Worm (Caenorhabditis elegans): Measurements from ENCODE around the gene rimb-1.
A peak's percentile ranks its signal among the peaks of the same experiment; 100 is the strongest.

Gene rimb-1

ce11 chrIII:1805415-1806008 lies 17.4 kb downstream of the rimb-1 start:
- TF ChIP-seq ztf-23 (GFP tag; IDR thresholded peaks at IDR 0.05) (no peak), tab-1 (GFP tag; IDR thresholded peaks at IDR 0.05) (no peak), ref-1 (GFP tag; conservative IDR thresholded peaks at IDR 0.05) (no peak), klf-2 (GFP tag; conservative IDR thresholded peaks at IDR 0.05) (no peak), ztf-29 (GFP tag; IDR thresholded peaks at IDR 0.05) (no peak), flt-1 (GFP tag; IDR thresholded peaks at IDR 0.05) (no peak), T22C8.4 (GFP tag; IDR thresholded peaks at IDR 0.05) (peak; percentile 87), med-1 (GFP tag; optimal IDR thresholded peaks at IDR 0.05; ENCODE audit: insufficient read depth) (no peak), cog-1 (tag; optimal IDR thresholded peaks at IDR 0.05) (no peak)

ce11 chrIII:1806183-1806798 lies 18.2 kb downstream of the rimb-1 start:
- TF ChIP-seq flt-1 (GFP tag; IDR thresholded peaks at IDR 0.05) (no peak), T22C8.4 (GFP tag; IDR thresholded peaks at IDR 0.05) (peak; percentile 84)

- TF ChIP-seq T22C8.4 (GFP tag; IDR thresholded peaks at IDR 0.05): peak; percentile 98
Observed at ce11 chrIII:1807297-1807935, 19.3 kb downstream of the rimb-1 start.

- no peak for TF ChIP-seq T22C8.4 (GFP tag; IDR thresholded peaks at IDR 0.05)
- TF ChIP-seq ref-1 (GFP tag; conservative IDR thresholded peaks at IDR 0.05): no peak
- no peak for TF ChIP-seq tab-1 (GFP tag; IDR thresholded peaks at IDR 0.05)
- TF ChIP-seq flt-1 (GFP tag; IDR thresholded peaks at IDR 0.05): no peak
- TF ChIP-seq ztf-23 (GFP tag; IDR thresholded peaks at IDR 0.05): no peak
- TF ChIP-seq klf-2 (GFP tag; conservative IDR thresholded peaks at IDR 0.05): no peak
- no peak for TF ChIP-seq med-1 (GFP tag; optimal IDR thresholded peaks at IDR 0.05; ENCODE audit: insufficient read depth)
- TF ChIP-seq ztf-29 (GFP tag; IDR thresholded peaks at IDR 0.05): no peak
- TF ChIP-seq cog-1 (tag; optimal IDR thresholded peaks at IDR 0.05): no peak
Observed at ce11 chrIII:1814285-1814684, 26.2 kb downstream of the rimb-1 start.

- TF ChIP-seq ztf-29 (GFP tag; IDR thresholded peaks at IDR 0.05): no peak
- no peak for TF ChIP-seq ztf-23 (GFP tag; IDR thresholded peaks at IDR 0.05)
- TF ChIP-seq cog-1 (tag; optimal IDR thresholded peaks at IDR 0.05): no peak
- no peak for TF ChIP-seq klf-2 (GFP tag; conservative IDR thresholded peaks at IDR 0.05)
- TF ChIP-seq flt-1 (GFP tag; IDR thresholded peaks at IDR 0.05): no peak
- no peak for TF ChIP-seq T22C8.4 (GFP tag; IDR thresholded peaks at IDR 0.05)
- TF ChIP-seq ref-1 (GFP tag; conservative IDR thresholded peaks at IDR 0.05): no peak
- no peak for TF ChIP-seq tab-1 (GFP tag; IDR thresholded peaks at IDR 0.05)
- TF ChIP-seq med-1 (GFP tag; optimal IDR thresholded peaks at IDR 0.05; ENCODE audit: insufficient read depth): no peak
Observed at ce11 chrIII:1818001-1818655, 30.0 kb downstream of the rimb-1 start, which contains the start of gene clp-4. Gene clp-4, minus strand, starts transcription at chrIII:1818323.

ce11 chrIII:1819049-1819597 lies 31.0 kb downstream of the rimb-1 start:
- no peak for TF ChIP-seq T22C8.4 (GFP tag; IDR thresholded peaks at IDR 0.05)
- TF ChIP-seq ref-1 (GFP tag; conservative IDR thresholded peaks at IDR 0.05): no peak
- TF ChIP-seq ztf-23 (GFP tag; IDR thresholded peaks at IDR 0.05): no peak
- TF ChIP-seq flt-1 (GFP tag; IDR thresholded peaks at IDR 0.05): no peak
- no peak for TF ChIP-seq med-1 (GFP tag; optimal IDR thresholded peaks at IDR 0.05; ENCODE audit: insufficient read depth)
- TF ChIP-seq cog-1 (tag; optimal IDR thresholded peaks at IDR 0.05): no peak
- no peak for TF ChIP-seq klf-2 (GFP tag; conservative IDR thresholded peaks at IDR 0.05)
- TF ChIP-seq tab-1 (GFP tag; IDR thresholded peaks at IDR 0.05): no peak
- no peak for TF ChIP-seq ztf-29 (GFP tag; IDR thresholded peaks at IDR 0.05)

- TF ChIP-seq flt-1 (GFP tag; IDR thresholded peaks at IDR 0.05) (peak; percentile 90), med-1 (GFP tag; optimal IDR thresholded peaks at IDR 0.05; ENCODE audit: insufficient read depth) (peak; percentile 80), ztf-29 (GFP tag; IDR thresholded peaks at IDR 0.05) (peak; percentile 29; the same call in 1 of the 2 replicates), T22C8.4 (GFP tag; IDR thresholded peaks at IDR 0.05) (no peak), tab-1 (GFP tag; IDR thresholded peaks at IDR 0.05) (peak; percentile 88), ztf-23 (GFP tag; IDR thresholded peaks at IDR 0.05) (peak; percentile 77), cog-1 (tag; optimal IDR thresholded peaks at IDR 0.05) (no peak), ref-1 (GFP tag; conservative IDR thresholded peaks at IDR 0.05) (no peak), klf-2 (GFP tag; conservative IDR thresholded peaks at IDR 0.05) (no peak)
Observed at ce11 chrIII:1824264-1824922, 36.3 kb downstream of the rimb-1 start, which contains the start of the genes pvf-1 and Y39A3CL.7. Gene pvf-1, minus strand, starts transcription at chrIII:1824314. Gene Y39A3CL.7, plus strand, starts transcription at chrIII:1824919.

- TF ChIP-seq T22C8.4 (GFP tag; IDR thresholded peaks at IDR 0.05) (no peak), ref-1 (GFP tag; conservative IDR thresholded peaks at IDR 0.05) (no peak), ztf-23 (GFP tag; IDR thresholded peaks at IDR 0.05) (no peak), tab-1 (GFP tag; IDR thresholded peaks at IDR 0.05) (no peak), klf-2 (GFP tag; conservative IDR thresholded peaks at IDR 0.05) (no peak), cog-1 (tag; optimal IDR thresholded peaks at IDR 0.05) (no peak), ztf-29 (GFP tag; IDR thresholded peaks at IDR 0.05) (no peak), med-1 (GFP tag; optimal IDR thresholded peaks at IDR 0.05; ENCODE audit: insufficient read depth) (no peak), flt-1 (GFP tag; IDR thresholded peaks at IDR 0.05) (no peak)
Observed at ce11 chrIII:1831104-1831503, 43.0 kb downstream of the rimb-1 start.

- no peak for TF ChIP-seq tab-1 (GFP tag; IDR thresholded peaks at IDR 0.05)
- TF ChIP-seq cog-1 (tag; optimal IDR thresholded peaks at IDR 0.05): no peak
- TF ChIP-seq ztf-23 (GFP tag; IDR thresholded peaks at IDR 0.05): no peak
- TF ChIP-seq T22C8.4 (GFP tag; IDR thresholded peaks at IDR 0.05): no peak
Observed at ce11 chrIII:1832453-1832852, 44.3 kb downstream of the rimb-1 start.

Measured in whole organism, midembryonic.